Fruit fly (Drosophila melanogaster) whole organism, embryonic: ENCODE data around the gene Ldsdh1.
A peak's percentile ranks its signal among the peaks of the same experiment; 100 is the strongest.

Source experiments
- CG12299 ChIP-seq: fragments of 200-800 bp; sonication (Bioruptor generic); optimal IDR thresholded peaks from 2 replicates; lab custom pipeline; 2018; ENCODE audit warnings: missing biosample characterization, mild to moderate bottlenecking, missing genetic modification characterization
- CG1233 ChIP-seq: fragments of 200-800 bp; sonication (Bioruptor generic); optimal IDR thresholded peaks from 4 replicates; lab custom pipeline; 2018; ENCODE audit warnings: missing biosample characterization, mild to moderate bottlenecking, missing genetic modification characterization
- CG14860 ChIP-seq: fragments of 200-800 bp; sonication (Bioruptor generic); IDR thresholded peaks from 3 replicates; pipeline ENCODE4 v1.3.6; 2022; ENCODE audit warnings: missing biosample characterization, missing genetic modification characterization; ENCODE audit not compliant: partially characterized antibody
- CG15479 ChIP-seq: fragments of 200-800 bp; sonication (Bioruptor generic); optimal IDR thresholded peaks from 3 replicates; lab custom pipeline; 2019; ENCODE audit warnings: missing biosample characterization, mild to moderate bottlenecking, missing genetic modification characterization, moderate library complexity
- CG18011 ChIP-seq: fragments of 200-800 bp; sonication (Bioruptor generic); optimal IDR thresholded peaks from 2 replicates; lab custom pipeline; 2017; ENCODE audit warnings: missing biosample characterization, missing genetic modification characterization, mild to moderate bottlenecking, moderate library complexity, missing genotype
- CG18599 ChIP-seq: fragments of 200-800 bp; sonication (Bioruptor generic); optimal IDR thresholded peaks from 3 replicates; lab custom pipeline; 2017; ENCODE audit warnings: missing biosample characterization, missing genetic modification characterization, mild to moderate bottlenecking, moderate library complexity, missing genetic modification reagents
- CG2678 ChIP-seq: fragments of 200-800 bp; sonication (Bioruptor generic); optimal IDR thresholded peaks from 3 replicates; lab custom pipeline; 2019; ENCODE audit warnings: missing biosample characterization, mild to moderate bottlenecking, missing genetic modification characterization, moderate library complexity
- CG3407 ChIP-seq: fragments of 200-800 bp; sonication (Bioruptor generic); optimal IDR thresholded peaks from 2 replicates; lab custom pipeline; 2018; ENCODE audit warnings: missing biosample characterization, mild to moderate bottlenecking, missing genetic modification characterization
- CG34224 ChIP-seq: fragments of 200-800 bp; sonication (Bioruptor generic); IDR thresholded peaks from 3 replicates; pipeline ENCODE4 v1.3.6; 2022; ENCODE audit warnings: missing biosample characterization, missing genetic modification characterization; ENCODE audit not compliant: partially characterized antibody
- CG4617 ChIP-seq: fragments of 200-800 bp; sonication (Bioruptor generic); optimal IDR thresholded peaks from 3 replicates; lab custom pipeline; 2016; ENCODE audit warnings: missing biosample characterization, missing genetic modification characterization, borderline replicate concordance
- CG6813 ChIP-seq: fragments of 200-800 bp; sonication (Bioruptor generic); optimal IDR thresholded peaks from 2 replicates; lab custom pipeline; 2017; ENCODE audit warnings: missing biosample characterization, missing genetic modification characterization, mild to moderate bottlenecking, moderate library complexity, missing genetic modification reagents
- CG7928 ChIP-seq: fragments of 200-800 bp; sonication (Bioruptor generic); optimal IDR thresholded peaks from 2 replicates; lab custom pipeline; 2017; ENCODE audit warnings: missing biosample characterization, mild to moderate bottlenecking, missing genetic modification characterization
- CG9817 ChIP-seq: fragments of 200-800 bp; sonication (Bioruptor generic); optimal IDR thresholded peaks from 2 replicates; lab custom pipeline; 2018; ENCODE audit warnings: missing biosample characterization, mild to moderate bottlenecking, missing genetic modification characterization, moderate library complexity
- CG9932 ChIP-seq: fragments of 200-800 bp; sonication (Bioruptor generic); IDR thresholded peaks from 2 replicates; pipeline ENCODE4 v1.3.6; 2022; ENCODE audit warnings: missing biosample characterization, missing genetic modification characterization
- CTCF ChIP-seq: fragments of 200-800 bp; sonication (Bioruptor generic); optimal IDR thresholded peaks from 2 replicates; lab custom pipeline; 2017; ENCODE audit warnings: missing biosample characterization, mild to moderate bottlenecking, missing genetic modification characterization, moderate library complexity
- Dll ChIP-seq: fragments of 200-800 bp; sonication (Bioruptor generic); IDR thresholded peaks from 4 replicates; pipeline ENCODE4 v1.3.6; 2022; ENCODE audit warnings: missing biosample characterization, missing genetic modification characterization; ENCODE audit not compliant: partially characterized antibody
- Dref ChIP-seq: fragments of 200-800 bp; sonication (Bioruptor generic); IDR thresholded peaks from 2 replicates; pipeline ENCODE4 v1.3.6; 2022; ENCODE audit warnings: missing biosample characterization, missing genetic modification characterization
- E2f1 ChIP-seq: fragments of 200-800 bp; sonication (Bioruptor generic); IDR thresholded peaks from 2 replicates; pipeline ENCODE4 v1.3.6; 2022; ENCODE audit warnings: missing biosample characterization, missing genetic modification characterization
- Eip74EF ChIP-seq, 2 experiments: fragments of 200-800 bp in 1 of 2; fragments of >200 bp in 1 of 2; sonication (Bioruptor generic) in 1 of 2; optimal IDR thresholded peaks; 2 replicates each; lab custom pipeline; 2017 to 2019; ENCODE audit warnings: missing biosample characterization in 2 of 2, missing genetic modification characterization in 2 of 2, mild to moderate bottlenecking in 1 of 2, moderate library complexity in 1 of 2
- Fer2 ChIP-seq: fragments of 200-800 bp; sonication (Bioruptor generic); optimal IDR thresholded peaks from 2 replicates; lab custom pipeline; 2018; ENCODE audit warnings: missing biosample characterization, mild to moderate bottlenecking, missing genetic modification characterization, moderate library complexity
- HHEX ChIP-seq: fragments of 200-800 bp; sonication (Bioruptor generic); optimal IDR thresholded peaks from 3 replicates; lab custom pipeline; 2017; ENCODE audit warnings: missing biosample characterization, mild to moderate bottlenecking, missing genetic modification characterization, missing genetic modification reagents
- HmgD ChIP-seq: fragments of 200-800 bp; sonication (Bioruptor generic); optimal IDR thresholded peaks from 3 replicates; lab custom pipeline; 2016; ENCODE audit warnings: missing biosample characterization, missing genetic modification characterization
- Hmr ChIP-seq: fragments of 200-800 bp; sonication (Bioruptor generic); optimal IDR thresholded peaks from 3 replicates; lab custom pipeline; 2017; ENCODE audit warnings: mild to moderate bottlenecking, missing biosample characterization, missing genetic modification reagents, missing genetic modification characterization
- Lhr ChIP-seq: fragments of 200-800 bp; sonication (Bioruptor generic); optimal IDR thresholded peaks from 3 replicates; lab custom pipeline; 2017; ENCODE audit warnings: mild to moderate bottlenecking, missing biosample characterization, missing genetic modification reagents, missing genetic modification characterization
- Max ChIP-seq: fragments of 200-800 bp; sonication (Bioruptor generic); optimal IDR thresholded peaks from 2 replicates; lab custom pipeline; 2016; ENCODE audit warnings: missing biosample characterization, mild to moderate bottlenecking, missing genetic modification characterization
- Mes4 ChIP-seq: fragments of 200-800 bp; sonication (Bioruptor generic); optimal IDR thresholded peaks from 2 replicates; lab custom pipeline; 2016; ENCODE audit warnings: missing biosample characterization, missing genetic modification characterization
- Nf-YC ChIP-seq: fragments of 200-800 bp; optimal IDR thresholded peaks from 3 replicates; lab custom pipeline; 2019; ENCODE audit warnings: missing biosample characterization, mild to moderate bottlenecking, missing genetic modification characterization, moderate library complexity
- PHDP ChIP-seq: fragments of 200-800 bp; sonication (Bioruptor generic); optimal IDR thresholded peaks from 3 replicates; lab custom pipeline; 2018; ENCODE audit warnings: missing biosample characterization, mild to moderate bottlenecking, missing genetic modification characterization, moderate library complexity
- Pdp1 ChIP-seq, 2 experiments: fragments of 200-800 bp; sonication (Bioruptor generic); optimal IDR thresholded peaks; 3 replicates each; lab custom pipeline; 2016; ENCODE audit warnings: missing biosample characterization in 2 of 2, missing genetic modification characterization in 2 of 2, mild to moderate bottlenecking in 1 of 2, moderate library complexity in 1 of 2
- Rfx ChIP-seq: fragments of 200-800 bp; sonication (Bioruptor generic); IDR thresholded peaks from 2 replicates; pipeline ENCODE4 v1.3.6; 2022; ENCODE audit warnings: missing biosample characterization, missing genetic modification characterization
- Vsx1 ChIP-seq: fragments of 200-800 bp; sonication (Bioruptor generic); optimal IDR thresholded peaks from 2 replicates; lab custom pipeline; 2017; ENCODE audit warnings: missing biosample characterization, mild to moderate bottlenecking, missing genetic modification characterization, missing genetic modification reagents
- al ChIP-seq: fragments of 200-800 bp; sonication (Bioruptor generic); IDR thresholded peaks from 2 replicates; pipeline ENCODE4 v1.3.6; 2022; ENCODE audit warnings: missing biosample characterization, missing genetic modification characterization
- az2 ChIP-seq: fragments of 200-800 bp; sonication (Bioruptor generic); optimal IDR thresholded peaks from 3 replicates; lab custom pipeline; 2016; ENCODE audit warnings: missing biosample characterization, missing genetic modification characterization
- cas ChIP-seq: fragments of 200-800 bp; sonication (Bioruptor generic); IDR thresholded peaks from 2 replicates; pipeline ENCODE4 v1.3.6; 2022; ENCODE audit warnings: missing biosample characterization, missing genetic modification characterization
- dm ChIP-seq: fragments of 200-800 bp; sonication (Bioruptor generic); optimal IDR thresholded peaks from 3 replicates; lab custom pipeline; 2016; ENCODE audit warnings: missing biosample characterization, missing genetic modification characterization
- dmrt11E ChIP-seq: fragments of 200-800 bp; sonication (Bioruptor generic); optimal IDR thresholded peaks from 3 replicates; lab custom pipeline; 2018; ENCODE audit warnings: missing biosample characterization, mild to moderate bottlenecking, missing genetic modification characterization, moderate library complexity
- ems ChIP-seq: fragments of 200-800 bp; sonication (Bioruptor generic); optimal IDR thresholded peaks from 3 replicates; lab custom pipeline; 2016; ENCODE audit warnings: missing biosample characterization, missing genetic modification characterization
- esg ChIP-seq: fragments of 200-800 bp; sonication (Bioruptor generic); conservative IDR thresholded peaks from 2 replicates; pipeline ENCODE4 v1.3.6; 2022; ENCODE audit warnings: missing biosample characterization, missing genetic modification characterization
- ftz-f1 ChIP-seq: fragments of 200-800 bp; sonication (Bioruptor generic); optimal IDR thresholded peaks from 2 replicates; lab custom pipeline; 2016; ENCODE audit warnings: missing biosample characterization, missing genetic modification characterization
- fu2 ChIP-seq: fragments of 200-800 bp; sonication (Bioruptor generic); optimal IDR thresholded peaks from 2 replicates; lab custom pipeline; 2016; ENCODE audit warnings: missing biosample characterization, missing genetic modification characterization
- grau ChIP-seq: fragments of 200-800 bp; optimal IDR thresholded peaks from 3 replicates; lab custom pipeline; 2019; ENCODE audit warnings: missing biosample characterization, mild to moderate bottlenecking, missing genetic modification characterization, moderate library complexity
- hkb ChIP-seq, 2 experiments: fragments of 200-800 bp in 1 of 2; fragments of >200 bp in 1 of 2; sonication (Bioruptor generic) in 1 of 2; IDR thresholded peaks in 1 of 2; optimal IDR thresholded peaks in 1 of 2; 2 replicates each; pipeline versions ENCODE4 v1.3.6 to Lab custom; 2017 to 2022; ENCODE audit warnings: missing biosample characterization in 1 of 2, missing genetic modification characterization in 1 of 2
- ken ChIP-seq: fragments of 200-800 bp; sonication (Bioruptor generic); IDR thresholded peaks from 3 replicates; pipeline ENCODE4 v1.3.6; 2022; ENCODE audit warnings: missing biosample characterization, missing genetic modification characterization
- klu ChIP-seq: fragments of 200-800 bp; sonication (Bioruptor generic); IDR thresholded peaks from 2 replicates; pipeline ENCODE4 v1.3.6; 2022; ENCODE audit warnings: missing biosample characterization, missing genetic modification characterization
- slbo ChIP-seq: fragments of 200-800 bp; sonication (Bioruptor generic); IDR thresholded peaks from 2 replicates; pipeline ENCODE4 v1.3.6; 2022; ENCODE audit warnings: missing biosample characterization, missing genetic modification characterization
- tgo ChIP-seq: fragments of 200-800 bp; sonication (Bioruptor generic); IDR thresholded peaks from 3 replicates; pipeline ENCODE4 v1.3.6; 2022; ENCODE audit warnings: missing biosample characterization, missing genetic modification characterization
- usp ChIP-seq: fragments of >200 bp; optimal IDR thresholded peaks from 2 replicates; lab custom pipeline; 2017; ENCODE audit warnings: missing biosample characterization, missing genetic modification characterization
- vvl ChIP-seq: fragments of 200-800 bp; sonication (Bioruptor generic); IDR thresholded peaks from 2 replicates; pipeline ENCODE4 v1.3.6; 2022; ENCODE audit warnings: missing biosample characterization, missing genetic modification characterization

Gene Ldsdh1

dm6 chrX:8101479-8102198 lies 20.2 kb upstream of the Ldsdh1 start, which contains the start of gene CG2258 (continued):
- TF ChIP-seq Mes4 (GFP tag; lab: Kevin White, UChicago) (no peak), Dll (GFP tag; lab: Robert Waterston, UW) (no peak), ems (GFP tag; lab: Kevin White, UChicago) (peak; percentile 73), cas (GFP tag; lab: Robert Waterston, UW) (peak; percentile 72), CG18599 (peak; percentile 86), CG9817 (tag; lab: Kevin White, UChicago) (peak; percentile 89), CG9932 (GFP tag; lab: Robert Waterston, UW) (peak; percentile 79), al (GFP tag; lab: Robert Waterston, UW) (peak; percentile 77), hkb (optimal IDR thresholded peaks at IDR 0.05; lab: Kevin White, UChicago) (no peak), hkb (GFP tag; IDR thresholded peaks at IDR 0.05; lab: Robert Waterston, UW) (peak; percentile 93), CTCF (GFP tag; lab: Kevin White, UChicago) (peak; percentile 7), Hmr (GFP tag; lab: Kevin White, UChicago) (peak; percentile 85), CG12299 (tag; lab: Kevin White, UChicago) (peak; percentile 76), CG14860 (GFP tag; lab: Robert Waterston, UW) (no peak), Rfx (GFP tag; lab: Robert Waterston, UW) (peak; percentile 88), dm (peak; percentile 50), CG4617 (peak; percentile 33), ftz-f1 (GFP tag; lab: Kevin White, UChicago) (no peak), HmgD (GFP tag; lab: Kevin White, UChicago) (no peak), HHEX (peak; percentile 85), Fer2 (tag; lab: Kevin White, UChicago) (peak; percentile 76), CG15479 (GFP tag; lab: Kevin White, UChicago) (no peak), Nf-YC (peak; percentile 67), CG3407 (GFP tag; lab: Kevin White, UChicago) (peak; percentile 75), CG18011 (GFP tag; lab: Kevin White, UChicago) (peak; percentile 27), CG2678 (tag; lab: Kevin White, UChicago) (peak; percentile 85), fu2 (GFP tag; lab: Kevin White, UChicago) (peak; percentile 63), PHDP (peak; percentile 88), CG1233 (GFP tag; lab: Kevin White, UChicago) (peak; percentile 82), ken (peak; percentile 87), CG34224 (no peak; the same call in 2 of the 3 replicates), Lhr (GFP tag; lab: Kevin White, UChicago) (peak; percentile 49), CG7928 (GFP tag; lab: Kevin White, UChicago) (peak; percentile 53), Max (GFP tag; lab: Kevin White, UChicago) (peak; percentile 43), az2 (GFP tag; lab: Kevin White, UChicago) (peak; percentile 85), vvl (GFP tag; lab: Robert Waterston, UW) (peak; percentile 95), Vsx1 (GFP tag; lab: Kevin White, UChicago) (peak; percentile 67), tgo (peak; percentile 81), Eip74EF (GFP tag; optimal IDR thresholded peaks at IDR 0.05; lab: Kevin White, UChicago) (peak in 1 of 2 experiments; percentile 83), Pdp1 (GFP tag; optimal IDR thresholded peaks at IDR 0.05; lab: Kevin White, UChicago) (peak; percentile 33 to 35), esg (GFP tag; lab: Robert Waterston, UW) (peak; percentile 78), klu (peak; percentile 68), slbo (GFP tag; lab: Robert Waterston, UW) (peak; percentile 90), Dref (GFP tag; lab: Robert Waterston, UW) (peak; percentile 72), usp (GFP tag; lab: Kevin White, UChicago) (no peak), dmrt11E (tag; lab: Kevin White, UChicago) (peak; percentile 50), E2f1 (GFP tag; lab: Robert Waterston, UW) (peak; percentile 84), grau (tag; lab: Kevin White, UChicago) (peak; percentile 96), CG6813 (GFP tag; lab: Kevin White, UChicago) (peak; percentile 83)
